Worm (Caenorhabditis elegans): ENCODE measurements around the gene str-115.

- TF ChIP-seq K12H6.12 (tag; optimal IDR thresholded peaks at IDR 0.05) = no peak
- TF ChIP-seq F33H1.4 (GFP tag; IDR thresholded peaks at IDR 0.05) = no peak
- TF ChIP-seq snpc-4 (GFP tag; optimal IDR thresholded peaks at IDR 0.05) = no peak
- TF ChIP-seq snpc-4 (tag; optimal IDR thresholded peaks at IDR 0.05) = no peak
- no peak for TF ChIP-seq gei-17 (GFP tag; optimal IDR thresholded peaks at IDR 0.05)
- TF ChIP-seq B0035.1 (tag; optimal IDR thresholded peaks at IDR 0.05) = no peak
- TF ChIP-seq rcor-1 (GFP tag; IDR thresholded peaks at IDR 0.05) = no peak
Measured at ce11 chrV:11263025-11263424, 5.9 kb upstream of the str-115 start, which contains the start of gene F07B10.4.

Data from whole organism, young adult.